Worm (Caenorhabditis elegans) whole organism, dauer: ENCODE measurements around the gene ttr-36.

Experiments
- unc-62 ChIP-seq: sonication (generic microtip); optimal IDR thresholded peaks from 2 replicates; lab custom pipeline; 2017; ENCODE audit warnings: missing biosample characterization, missing genetic modification reagents, missing genetic modification characterization

ttr-36 gene

DNA sequence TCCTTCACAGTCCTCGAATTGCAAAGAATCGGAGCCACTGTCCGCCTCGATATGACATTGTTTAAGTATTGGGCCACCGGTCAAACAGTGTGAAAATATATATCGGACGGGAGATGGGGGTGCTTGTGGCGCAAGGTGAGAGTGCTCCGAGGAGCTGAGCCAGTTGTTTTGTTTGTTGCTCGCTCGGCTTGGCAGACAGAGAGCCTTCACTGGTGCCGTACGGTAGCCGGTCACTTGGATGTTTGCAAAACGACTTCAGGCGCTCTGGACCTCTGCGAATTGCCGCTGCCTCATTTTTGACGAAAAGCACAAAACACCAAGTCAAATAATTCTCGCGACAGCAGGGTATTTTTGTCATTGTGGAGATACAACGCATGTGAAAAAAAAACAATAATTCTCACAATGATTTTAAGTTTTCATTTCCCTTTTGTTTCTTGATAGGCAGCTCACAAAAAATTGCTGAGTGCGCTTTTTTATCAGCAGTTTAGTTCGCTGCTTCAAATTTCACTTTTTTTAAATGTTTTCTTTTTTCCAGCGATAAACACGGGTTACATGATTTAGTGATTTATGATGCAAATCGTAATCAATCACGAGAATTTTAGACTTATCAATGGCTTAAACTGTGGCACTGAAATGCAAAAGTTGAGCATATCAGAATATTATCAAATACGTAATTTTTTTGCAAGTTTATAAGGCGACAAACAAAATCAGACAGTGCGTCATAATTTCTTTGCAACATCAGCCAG, 6.5 kb downstream of the ttr-36 start:
- TF ChIP-seq unc-62 (GFP tag; lab: Kevin White, UChicago), result no peak

DNA sequence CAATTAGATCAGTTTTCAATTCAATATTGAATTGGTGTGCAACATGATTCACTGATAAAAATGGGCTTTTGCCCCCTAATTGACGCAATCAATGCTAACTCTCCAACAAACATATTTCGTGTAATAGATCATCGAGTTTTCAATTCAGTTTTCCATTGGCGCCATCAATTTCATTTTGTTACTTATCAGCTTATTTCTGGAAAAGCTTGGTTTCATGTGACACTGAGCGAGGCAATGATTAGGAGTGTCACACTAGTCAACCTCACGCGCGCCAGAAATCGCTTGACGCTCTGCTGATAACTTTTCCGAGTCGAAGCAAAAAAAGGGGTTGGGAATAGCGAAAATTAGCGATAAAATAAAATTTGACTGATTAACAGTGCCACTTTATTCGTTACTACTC, 7.8 kb downstream of the ttr-36 start, which contains the start of gene ets-4:
Gene ets-4, plus strand, starts transcription at position 347 of the 400 bp plus-strand sequence.
- no peak for TF ChIP-seq unc-62 (GFP tag; lab: Kevin White, UChicago)

DNA sequence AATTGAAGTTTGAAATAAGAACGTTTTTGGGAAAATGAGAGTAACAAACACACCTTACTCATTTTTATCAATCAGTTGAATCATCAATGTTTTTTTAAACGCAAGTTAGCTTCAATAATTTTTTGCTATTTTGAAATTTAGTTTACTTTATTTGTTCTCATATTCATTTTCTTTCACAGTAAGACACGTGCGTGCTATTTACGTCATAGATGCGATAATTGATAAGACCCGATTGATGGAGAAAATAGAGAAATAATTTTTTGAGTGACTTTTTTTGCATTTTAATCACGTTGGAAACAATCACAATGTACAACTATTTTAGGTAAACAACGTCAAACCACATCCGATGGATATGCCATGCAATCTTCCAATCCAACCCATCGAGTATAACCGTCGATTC, 8.7 kb downstream of the ttr-36 start:
- no peak for TF ChIP-seq unc-62 (GFP tag; lab: Kevin White, UChicago)

DNA sequence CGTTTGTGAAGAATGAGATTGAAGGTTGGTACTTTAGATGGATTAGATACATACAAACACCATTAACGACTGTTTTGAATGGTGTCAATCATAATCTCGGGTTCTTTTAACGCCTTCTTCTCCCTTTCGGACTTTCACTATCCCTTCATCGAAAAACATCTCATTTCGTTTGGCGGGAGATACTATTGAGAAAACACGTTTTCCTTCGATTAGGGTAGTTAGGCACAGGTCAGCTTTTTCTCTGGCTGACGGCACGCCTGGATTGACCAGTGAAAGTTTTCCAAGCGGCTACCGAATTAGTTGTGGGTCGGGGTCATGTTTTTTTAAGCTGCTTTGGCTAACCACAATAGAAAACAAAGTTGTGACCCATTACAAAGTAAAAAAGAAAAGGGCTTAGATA, 9.2 kb downstream of the ttr-36 start:
- no peak for TF ChIP-seq unc-62 (GFP tag; lab: Kevin White, UChicago)

DNA sequence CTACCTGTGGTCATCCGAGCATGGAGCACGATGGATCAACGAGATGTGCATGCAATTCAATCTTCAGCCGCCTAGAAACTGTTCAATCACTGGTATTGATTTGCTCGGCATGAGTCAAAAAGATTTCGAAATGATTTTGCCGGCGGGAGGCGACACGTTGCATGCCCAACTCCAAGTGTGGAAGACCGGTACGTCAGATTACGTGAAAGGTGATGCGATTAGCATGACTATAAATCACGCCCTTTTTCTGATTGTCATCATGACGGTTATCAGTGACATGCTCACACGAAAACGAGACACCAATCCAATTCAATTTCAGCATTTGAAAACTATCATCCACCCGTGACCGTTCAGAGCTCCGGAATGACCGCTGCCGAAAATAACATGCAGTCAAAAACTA, 9.9 kb downstream of the ttr-36 start:
- TF ChIP-seq unc-62 (GFP tag; lab: Kevin White, UChicago), result no peak

DNA sequence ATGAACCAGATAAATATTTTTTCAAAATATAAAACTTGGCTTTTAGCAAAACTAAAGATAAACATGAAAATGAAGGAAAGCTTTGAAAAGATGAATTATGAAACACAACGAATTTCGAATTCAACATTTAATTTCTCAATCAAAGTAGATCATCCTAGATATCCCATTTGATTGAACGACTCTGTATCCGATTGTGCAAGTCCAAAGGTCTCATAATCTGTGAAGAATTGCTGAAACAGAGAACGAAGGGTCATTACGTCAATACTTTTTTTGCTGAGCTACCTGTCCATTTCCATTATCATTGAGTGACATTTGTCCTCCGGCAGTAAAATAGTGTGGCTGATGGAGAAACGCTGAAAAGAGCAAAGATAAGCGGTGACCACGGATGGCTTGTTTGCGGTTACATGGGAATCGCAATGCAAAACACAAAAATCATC, 11.9 kb downstream of the ttr-36 start:
- no peak for TF ChIP-seq unc-62 (GFP tag; lab: Kevin White, UChicago)

DNA sequence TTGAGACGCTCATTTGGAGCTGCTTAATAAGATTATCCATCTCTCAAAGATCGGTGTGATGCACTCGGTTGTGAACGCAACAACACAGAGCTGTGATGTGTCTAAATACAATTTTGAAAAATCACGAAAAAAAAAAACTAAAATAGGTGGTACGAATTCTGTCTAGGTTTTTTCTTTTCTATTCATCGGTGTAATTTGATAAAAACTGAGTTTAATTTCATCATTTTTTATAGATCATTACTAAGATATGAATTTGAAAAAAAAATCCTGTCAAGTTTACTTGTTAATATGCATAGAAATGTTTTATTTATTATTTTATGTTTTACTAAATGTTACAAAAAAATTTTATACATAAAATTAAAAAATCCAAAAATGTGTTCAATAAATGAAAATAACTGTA, 19.3 kb downstream of the ttr-36 start, which contains the start of gene ceh-60:
Gene ceh-60, minus strand, starts transcription at position 101 of the 400 bp plus-strand sequence.
- no peak for TF ChIP-seq unc-62 (GFP tag; lab: Kevin White, UChicago)

DNA sequence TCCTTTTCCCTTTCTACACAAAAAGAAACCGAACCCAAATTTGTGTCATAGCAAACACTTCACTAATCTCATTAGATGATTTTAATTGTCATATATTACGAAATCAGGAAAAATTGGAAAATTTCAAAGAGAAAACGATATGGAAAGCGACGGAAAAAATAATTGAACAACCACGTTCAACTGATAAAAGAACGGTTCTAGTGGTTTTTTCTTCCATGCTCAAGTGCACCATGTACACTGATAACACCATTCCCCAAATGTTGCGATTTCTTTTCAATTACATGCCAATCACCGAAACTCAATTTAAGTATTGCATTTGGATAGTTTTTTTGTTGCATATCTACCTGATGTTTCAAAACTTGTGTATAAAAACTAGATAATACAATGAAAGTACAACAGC, 19.9 kb downstream of the ttr-36 start:
- TF ChIP-seq unc-62 (GFP tag; lab: Kevin White, UChicago), result no peak

DNA sequence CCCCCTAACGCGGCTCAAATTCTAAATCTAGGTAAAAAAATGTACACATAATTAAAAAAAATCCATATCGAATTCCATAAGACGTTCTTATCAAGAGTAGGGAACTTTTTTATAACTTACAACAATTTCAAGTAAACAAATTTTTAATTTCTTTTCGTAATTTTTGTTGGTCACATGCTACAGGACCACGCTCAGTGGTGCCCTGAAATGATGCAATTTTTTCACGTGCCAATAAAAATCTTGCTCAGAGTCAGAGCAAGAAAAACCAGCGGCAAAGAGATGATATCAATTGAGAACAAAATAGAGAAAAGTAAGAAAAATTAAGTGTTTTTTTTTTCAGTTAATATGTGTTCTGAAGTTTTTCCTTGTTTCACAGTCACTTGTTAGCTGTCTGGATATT, 21.2 kb downstream of the ttr-36 start:
- no peak for TF ChIP-seq unc-62 (GFP tag; lab: Kevin White, UChicago)

DNA sequence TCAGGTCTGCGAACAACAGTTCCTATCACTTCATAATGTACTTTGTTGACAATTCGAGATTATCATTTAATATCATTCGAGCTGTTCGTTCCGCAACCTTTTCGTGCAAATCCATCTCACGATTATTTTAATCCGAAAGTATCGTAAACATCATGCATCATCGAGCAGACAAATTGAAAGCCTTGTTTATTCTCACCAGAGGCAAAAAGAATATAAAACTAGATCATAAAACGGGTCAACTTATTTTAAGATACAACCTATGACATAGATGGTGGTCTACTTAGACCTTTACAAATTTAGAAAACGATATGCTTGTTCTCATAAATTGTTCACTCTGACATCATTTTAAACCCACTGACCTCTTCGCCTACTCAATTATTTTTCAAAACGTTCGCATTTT, 22.3 kb downstream of the ttr-36 start:
- TF ChIP-seq unc-62 (GFP tag; lab: Kevin White, UChicago), result no peak

DNA sequence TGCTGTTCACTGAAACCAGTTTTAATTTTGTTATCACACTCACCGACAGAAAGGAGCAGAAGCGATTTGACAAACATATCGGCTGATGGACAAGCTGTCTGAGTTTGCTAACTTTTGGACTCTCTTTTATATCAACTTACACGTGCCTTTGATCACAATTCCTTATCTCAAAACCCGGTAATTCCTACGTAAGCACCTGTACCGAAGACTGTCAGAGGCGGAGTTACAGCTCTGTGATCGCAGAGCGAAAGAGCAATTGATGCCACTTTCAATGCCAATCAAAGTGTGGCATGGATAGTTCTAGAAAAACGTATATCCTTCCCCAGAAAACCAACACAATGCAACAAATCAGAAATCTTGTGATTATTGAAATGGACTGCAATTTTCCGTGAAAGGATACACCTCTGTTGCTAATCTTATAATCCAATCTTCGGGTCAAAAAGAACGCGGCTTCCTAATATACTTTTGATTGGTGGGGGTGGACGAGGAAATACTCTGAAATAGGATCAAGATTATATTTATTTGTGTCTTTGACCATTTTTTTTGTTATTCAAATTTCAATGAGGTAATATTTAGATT, 26.1 kb downstream of the ttr-36 start, which contains the start of gene ilys-5:
Gene ilys-5, minus strand, starts transcription at position 140 of the 579 bp plus-strand sequence.
- TF ChIP-seq unc-62 (GFP tag; lab: Kevin White, UChicago), result no peak

DNA sequence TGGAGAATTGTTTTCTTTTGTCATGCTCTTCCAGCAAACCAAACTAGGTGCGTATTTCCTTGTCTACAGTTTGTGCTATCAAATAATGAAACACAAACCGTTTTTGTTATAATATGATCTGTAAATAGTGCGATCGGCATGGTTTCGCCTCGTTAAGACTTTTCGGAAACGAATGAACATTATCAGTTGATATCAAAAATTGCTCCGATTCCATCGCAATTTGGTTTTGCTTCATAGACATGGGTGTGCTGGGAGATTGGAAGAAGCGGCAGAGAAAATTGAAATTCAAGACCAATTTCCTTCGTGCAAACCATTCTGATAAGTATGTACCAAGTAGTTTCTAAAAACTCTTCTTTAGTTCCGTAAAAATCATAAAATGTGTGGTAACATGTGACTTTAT, 27.3 kb downstream of the ttr-36 start:
- no peak for TF ChIP-seq unc-62 (GFP tag; lab: Kevin White, UChicago)

DNA sequence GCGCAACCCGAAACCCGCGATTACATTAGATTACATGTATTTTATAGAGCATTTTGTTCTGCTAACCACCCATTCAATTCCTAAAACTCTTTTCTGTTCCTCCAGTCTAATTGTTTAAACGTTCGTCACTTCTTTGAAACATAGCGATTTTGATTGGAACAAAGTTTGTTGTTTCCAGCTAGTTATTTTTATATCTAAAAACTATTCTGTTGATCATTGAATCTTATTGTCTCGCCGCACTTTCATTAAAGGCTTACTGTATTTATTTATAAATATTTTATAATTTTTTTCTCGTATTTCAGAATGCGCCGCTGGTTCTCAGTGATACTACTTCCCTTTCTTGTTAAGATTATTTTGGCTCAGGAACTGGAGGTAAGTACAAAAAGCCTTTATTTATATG, 32.0 kb downstream of the ttr-36 start, which contains the start of gene T14E8.2:
Gene T14E8.2, plus strand, starts transcription at position 301 of the 400 bp plus-strand sequence.
- no peak for TF ChIP-seq unc-62 (GFP tag; lab: Kevin White, UChicago)

DNA sequence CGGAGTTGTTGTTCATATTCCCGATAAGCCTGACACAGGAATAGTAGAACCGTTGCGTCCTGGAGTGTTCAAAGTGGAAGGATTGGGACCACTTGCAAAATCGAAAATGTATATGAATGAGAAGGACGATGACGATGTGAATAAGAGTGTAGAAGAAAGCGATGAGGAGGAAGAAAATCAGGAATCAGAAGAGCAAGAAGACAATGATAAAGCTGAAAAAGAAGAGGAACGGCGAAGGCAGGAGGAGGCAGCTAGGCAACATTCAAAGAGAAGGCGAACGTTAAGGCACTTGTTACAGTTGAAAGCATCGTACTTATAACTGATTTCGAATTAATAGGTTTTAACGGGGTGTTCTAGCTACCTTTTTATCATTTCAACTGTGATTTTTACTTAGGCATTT, 32.9 kb downstream of the ttr-36 start:
- no peak for TF ChIP-seq unc-62 (GFP tag; lab: Kevin White, UChicago)

DNA sequence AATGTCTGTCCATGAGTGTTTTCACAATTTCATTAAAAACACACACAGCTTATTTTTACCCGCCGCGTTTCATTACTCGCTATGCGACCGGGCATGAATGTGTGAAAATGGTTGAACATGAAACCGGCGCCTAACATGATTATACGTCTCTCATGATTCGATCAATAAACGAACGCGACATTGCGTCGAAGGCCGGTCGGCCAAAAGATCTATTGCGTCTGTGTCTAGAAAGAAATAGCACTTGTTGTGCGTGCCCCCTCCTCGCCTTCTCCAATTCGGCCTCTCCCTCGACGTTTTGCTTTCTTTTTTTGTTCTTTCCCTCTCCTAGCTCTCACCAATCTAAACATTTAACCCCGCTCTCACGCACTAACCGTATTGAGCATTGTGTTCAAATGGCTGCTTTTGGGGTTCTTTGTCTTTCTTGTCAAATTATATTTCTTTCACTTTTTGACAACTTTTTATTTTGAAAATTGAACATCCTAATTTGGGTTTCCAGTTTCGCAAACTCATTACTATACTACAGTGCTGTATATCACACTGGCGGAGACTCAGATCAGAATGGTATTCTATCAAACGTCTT, 40.4 kb downstream of the ttr-36 start:
- no peak for TF ChIP-seq unc-62 (GFP tag; lab: Kevin White, UChicago)

DNA sequence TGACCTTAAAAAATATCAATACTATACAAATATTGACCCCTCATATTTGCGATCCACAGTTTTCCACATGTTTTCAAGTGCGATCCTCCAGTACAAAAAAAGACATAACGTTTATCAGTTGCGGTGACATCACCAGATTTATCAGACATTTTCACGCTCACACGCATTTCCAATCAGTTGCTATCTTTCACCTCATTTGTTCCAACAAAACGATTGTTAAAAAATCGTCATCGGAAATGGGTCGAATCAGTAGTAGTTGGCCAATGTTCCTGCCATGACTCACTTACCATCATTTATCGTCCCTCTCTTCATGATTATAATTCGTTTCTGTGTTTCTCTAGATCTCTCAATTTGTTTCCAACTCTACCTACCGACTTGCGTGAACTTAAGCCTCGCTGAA, 41.0 kb downstream of the ttr-36 start:
- TF ChIP-seq unc-62 (GFP tag; lab: Kevin White, UChicago), result no peak
